Fruit fly (Drosophila melanogaster) whole organism, wandering third instar larva: ENCODE data around the gene lic.

Source experiments
- Abd-B ChIP-seq: fragments of >200 bp; optimal IDR thresholded peaks from 2 replicates; lab custom pipeline; 2017; ENCODE audit warnings: missing biosample characterization, missing genetic modification characterization
- CG32264 ChIP-seq: fragments of 200-800 bp; sonication (Bioruptor generic); optimal IDR thresholded peaks from 2 replicates; lab custom pipeline; 2016; ENCODE audit warnings: missing biosample characterization, missing genetic modification characterization
- CG9705 ChIP-seq: fragments of 200-800 bp; sonication (Bioruptor generic); optimal IDR thresholded peaks from 2 replicates; lab custom pipeline; 2018; ENCODE audit warnings: missing biosample characterization, mild to moderate bottlenecking, missing genetic modification characterization
- CrebA ChIP-seq: fragments of 200-800 bp; sonication (Bioruptor generic); optimal IDR thresholded peaks from 2 replicates; lab custom pipeline; 2016; ENCODE audit warnings: missing biosample characterization, mild to moderate bottlenecking, missing genetic modification characterization, borderline replicate concordance
- Dfd ChIP-seq: fragments of >200 bp; optimal IDR thresholded peaks from 2 replicates; lab custom pipeline; 2017; ENCODE audit warnings: missing biosample characterization, missing genetic modification characterization
- Dif ChIP-seq: fragments of 200-275, 200-300 bp; sonication (Bioruptor generic); optimal IDR thresholded peaks from 2 replicates; lab custom pipeline; 2018; ENCODE audit warnings: missing biosample characterization, missing genetic modification characterization; ENCODE audit not compliant: partially characterized antibody
- GATAd ChIP-seq: sonication (Bioruptor generic); optimal IDR thresholded peaks from 2 replicates; lab custom pipeline; 2016; ENCODE audit warnings: missing biosample characterization, missing genetic modification characterization
- HLH106 ChIP-seq: fragments of 200-800 bp; optimal IDR thresholded peaks from 3 replicates; lab custom pipeline; 2019; ENCODE audit warnings: missing biosample characterization, mild to moderate bottlenecking, missing genetic modification characterization, moderate library complexity
- Hr78 ChIP-seq: fragments of >200 bp; optimal IDR thresholded peaks from 2 replicates; lab custom pipeline; 2017; ENCODE audit warnings: missing biosample characterization, missing genetic modification characterization
- Hr83 ChIP-seq: fragments of 200-300 bp; sonication (Bioruptor generic); optimal IDR thresholded peaks from 2 replicates; lab custom pipeline; 2016; ENCODE audit warnings: missing biosample characterization, mild to moderate bottlenecking, missing genetic modification characterization, moderate library complexity; ENCODE audit not compliant: poor library complexity, severe bottlenecking
- Jra ChIP-seq: sonication (Bioruptor generic); optimal IDR thresholded peaks from 2 replicates; lab custom pipeline; 2016; ENCODE audit warnings: missing biosample characterization, missing genetic modification characterization
- Mio ChIP-seq: sonication (Bioruptor generic); optimal IDR thresholded peaks from 2 replicates; lab custom pipeline; 2016; ENCODE audit warnings: missing biosample characterization, missing genetic modification characterization
- Myc ChIP-seq: fragments of >200 bp; optimal IDR thresholded peaks from 2 replicates; lab custom pipeline; 2017
- OdsH ChIP-seq: fragments of 200-800 bp; sonication (Bioruptor generic); optimal IDR thresholded peaks from 2 replicates; lab custom pipeline; 2016; ENCODE audit warnings: missing biosample characterization, mild to moderate bottlenecking, missing genetic modification characterization
- Rel ChIP-seq, 2 experiments: fragments of 200-800 bp; sonication (Bioruptor generic) in 1 of 2; optimal IDR thresholded peaks; 2 replicates in 1 of 2; 3 replicates in 1 of 2; lab custom pipeline; 2016 to 2019; ENCODE audit warnings: mild to moderate bottlenecking in 2 of 2, missing biosample characterization in 2 of 2, missing genetic modification characterization in 2 of 2, moderate library complexity in 1 of 2
- Sp1 ChIP-seq: fragments of 200-800 bp; sonication (Bioruptor generic); optimal IDR thresholded peaks from 3 replicates; lab custom pipeline; 2019; ENCODE audit warnings: missing biosample characterization, mild to moderate bottlenecking, missing genetic modification characterization, moderate library complexity
- Vsx2 ChIP-seq: fragments of 200-300, 225-300 bp; sonication (Bioruptor generic); optimal IDR thresholded peaks from 2 replicates; lab custom pipeline; 2018; ENCODE audit warnings: missing biosample characterization, missing genetic modification characterization; ENCODE audit not compliant: partially characterized antibody
- br ChIP-seq: fragments of 200-800 bp; sonication (Bioruptor generic); optimal IDR thresholded peaks from 2 replicates; lab custom pipeline; 2016; ENCODE audit warnings: missing biosample characterization, missing genetic modification characterization
- brk ChIP-seq: fragments of 200-800 bp; sonication (Bioruptor generic); optimal IDR thresholded peaks from 2 replicates; lab custom pipeline; 2016; ENCODE audit warnings: missing biosample characterization, mild to moderate bottlenecking, missing genetic modification characterization
- dl ChIP-seq, 2 experiments: fragments of 175-275, 200-275 bp in 1 of 2; fragments of 200-275 bp in 1 of 2; sonication (Bioruptor generic); optimal IDR thresholded peaks; lab custom pipeline; 2018; ENCODE audit warnings: mild to moderate bottlenecking in 2 of 2, missing biosample characterization in 2 of 2, missing genetic modification characterization in 2 of 2, moderate library complexity in 2 of 2; ENCODE audit not compliant: partially characterized antibody in 2 of 2, insufficient read depth in 1 of 2
- dmrt93B ChIP-seq: fragments of 200-800 bp; sonication (Bioruptor generic); optimal IDR thresholded peaks from 2 replicates; lab custom pipeline; 2018; ENCODE audit warnings: missing biosample characterization, mild to moderate bottlenecking, missing genetic modification characterization
- dsf ChIP-seq: sonication (Bioruptor generic); optimal IDR thresholded peaks from 2 replicates; lab custom pipeline; 2016; ENCODE audit warnings: missing biosample characterization, missing genetic modification characterization, borderline replicate concordance
- ey ChIP-seq: fragments of 200-800 bp; sonication (Bioruptor generic); optimal IDR thresholded peaks from 2 replicates; lab custom pipeline; 2016; ENCODE audit warnings: missing biosample characterization, missing genetic modification characterization
- foxo ChIP-seq, 2 experiments: fragments of 200-800 bp; sonication (Bioruptor generic); optimal IDR thresholded peaks; 2 replicates in 1 of 2; 3 replicates in 1 of 2; lab custom pipeline; 2016 to 2017; ENCODE audit warnings: missing biosample characterization in 2 of 2, missing genetic modification characterization in 2 of 2
- fru ChIP-seq: fragments of 200-800 bp; sonication (Bioruptor generic); optimal IDR thresholded peaks from 3 replicates; lab custom pipeline; 2016; ENCODE audit warnings: missing biosample characterization, mild to moderate bottlenecking, missing genetic modification characterization
- h ChIP-seq: fragments of 200-800 bp; sonication (Bioruptor generic); optimal IDR thresholded peaks from 3 replicates; lab custom pipeline; 2016; ENCODE audit warnings: missing biosample characterization, mild to moderate bottlenecking, missing genetic modification characterization
- jim ChIP-seq: fragments of 175-275, 200-325 bp; sonication (Bioruptor generic); optimal IDR thresholded peaks from 2 replicates; lab custom pipeline; 2016; ENCODE audit warnings: missing biosample characterization, mild to moderate bottlenecking, missing genetic modification characterization
- lola ChIP-seq: fragments of >200 bp; optimal IDR thresholded peaks from 2 replicates; lab custom pipeline; 2017; ENCODE audit warnings: missing biosample characterization, missing genetic modification characterization
- pan ChIP-seq: fragments of >200 bp; optimal IDR thresholded peaks from 2 replicates; lab custom pipeline; 2017
- psq ChIP-seq: fragments of 200-800 bp; sonication (Bioruptor generic); optimal IDR thresholded peaks from 3 replicates; lab custom pipeline; 2017; ENCODE audit warnings: missing biosample characterization, mild to moderate bottlenecking, missing genetic modification characterization, moderate library complexity
- rgr ChIP-seq: fragments of 200-800 bp; sonication (Bioruptor generic); optimal IDR thresholded peaks from 3 replicates; lab custom pipeline; 2016; ENCODE audit warnings: missing biosample characterization, mild to moderate bottlenecking, missing genetic modification characterization
- sage ChIP-seq: fragments of 200-800 bp; sonication (Bioruptor generic); optimal IDR thresholded peaks from 2 replicates; lab custom pipeline; 2016; ENCODE audit warnings: missing biosample characterization, mild to moderate bottlenecking, missing genetic modification characterization
- sv ChIP-seq: fragments of 200-800 bp; sonication (Bioruptor generic); optimal IDR thresholded peaks from 3 replicates; lab custom pipeline; 2016; ENCODE audit warnings: missing biosample characterization, missing genetic modification characterization
- tai ChIP-seq: sonication (Bioruptor generic); optimal IDR thresholded peaks from 2 replicates; lab custom pipeline; 2016; ENCODE audit warnings: missing biosample characterization, missing genetic modification characterization
- usp ChIP-seq: fragments of >200 bp; optimal IDR thresholded peaks from 2 replicates; lab custom pipeline; 2017; ENCODE audit warnings: missing biosample characterization, missing genetic modification characterization
- woc ChIP-seq: sonication (Bioruptor generic); optimal IDR thresholded peaks from 2 replicates; lab custom pipeline; 2016; ENCODE audit warnings: missing biosample characterization, mild to moderate bottlenecking, missing genetic modification characterization

lic gene

DNA sequence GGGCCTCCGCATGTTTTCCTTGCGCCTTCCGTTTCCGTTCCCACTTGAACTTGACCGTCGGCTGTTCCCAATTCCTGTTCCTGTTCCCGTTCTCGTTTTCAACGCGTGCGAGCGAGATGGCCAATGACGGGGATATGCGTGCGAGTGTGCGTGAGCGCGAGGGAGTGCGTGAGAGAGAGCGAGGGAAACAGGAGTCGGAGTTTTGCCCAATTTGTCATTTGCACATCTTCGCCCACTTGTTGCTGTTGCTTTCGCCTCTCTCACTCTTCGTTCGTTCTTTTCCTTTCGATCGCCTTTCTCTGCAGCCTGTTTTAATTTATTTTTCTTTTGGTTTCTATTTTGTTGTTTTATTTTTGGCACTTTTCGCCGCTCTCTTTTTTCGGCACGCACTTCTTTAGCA, 20.9 kb downstream of the lic start:
- TF ChIP-seq Dfd (no peak), pan (lab: Kevin White, UChicago) (no peak), Jra (GFP tag; lab: Kevin White, UChicago) (no peak), dmrt93B (GFP tag; lab: Kevin White, UChicago) (no peak), Abd-B (GFP tag; lab: Kevin White, UChicago) (no peak), HLH106 (tag; lab: Kevin White, UChicago) (peak; percentile 10), Hr83 (no peak), brk (no peak), rgr (no peak), br (GFP tag; lab: Kevin White, UChicago) (no peak), foxo (GFP tag; optimal IDR thresholded peaks at IDR 0.05; lab: Kevin White, UChicago) (no peak), Dif (no peak), Rel (GFP tag; optimal IDR thresholded peaks at IDR 0.05; lab: Kevin White, UChicago) (no peak), Rel (tag; optimal IDR thresholded peaks at IDR 0.05; lab: Kevin White, UChicago) (no peak), jim (GFP tag; lab: Kevin White, UChicago) (no peak), psq (GFP tag; lab: Kevin White, UChicago) (peak; percentile 84), CG32264 (GFP tag; lab: Kevin White, UChicago) (no peak), sv (GFP tag; lab: Kevin White, UChicago) (no peak), Sp1 (GFP tag; lab: Kevin White, UChicago) (peak; percentile 55), fru (GFP tag; lab: Kevin White, UChicago) (no peak), Vsx2 (GFP tag; lab: Kevin White, UChicago) (no peak), Myc (lab: Kevin White, UChicago) (peak; percentile 7), Hr78 (GFP tag; lab: Kevin White, UChicago) (no peak), CG9705 (GFP tag; lab: Kevin White, UChicago) (no peak), dsf (no peak), h (GFP tag; lab: Kevin White, UChicago) (no peak), dl (GFP tag; optimal IDR thresholded peaks at IDR 0.05; lab: Kevin White, UChicago; ENCODE audit: insufficient read depth in 1 of 2, partially characterized antibody in 2 of 2) (no peak), OdsH (no peak), tai (GFP tag; lab: Kevin White, UChicago) (no peak), GATAd (GFP tag; lab: Kevin White, UChicago) (no peak), sage (GFP tag; lab: Kevin White, UChicago) (no peak), usp (GFP tag; lab: Kevin White, UChicago) (no peak), CrebA (GFP tag; lab: Kevin White, UChicago) (no peak)

DNA sequence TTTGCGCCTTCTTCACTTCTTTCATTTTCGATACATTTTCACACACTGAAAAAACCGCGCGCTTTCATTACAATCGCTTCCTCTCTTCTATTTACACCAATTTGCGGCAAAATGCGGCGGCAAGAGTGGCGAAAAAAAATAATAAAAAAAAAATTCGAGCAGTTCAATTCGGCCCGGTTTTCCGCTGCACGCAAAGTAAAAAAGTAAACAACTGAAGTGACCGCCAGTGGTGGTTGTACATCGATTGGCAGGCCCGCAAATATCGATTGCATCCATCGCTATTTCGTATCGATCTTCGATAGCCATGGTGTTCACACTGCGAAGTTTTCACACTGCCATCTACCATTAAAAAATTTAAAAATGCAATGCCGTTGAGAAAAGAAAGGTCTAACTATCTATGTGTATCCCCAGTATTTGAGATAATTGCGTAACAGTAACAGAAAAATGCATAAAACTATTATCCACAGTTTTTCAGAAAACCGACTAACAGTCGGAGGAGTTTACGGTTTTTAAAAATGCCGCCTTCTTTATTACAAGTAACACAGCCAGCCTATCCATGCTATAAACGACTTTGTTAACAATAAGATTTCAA, 21.4 kb downstream of the lic start, which contains the start of gene Chpf:
TSS of gene Chpf (minus strand) at position 225 of the 592 bp plus-strand sequence.
- TF ChIP-seq CG32264 (GFP tag; lab: Kevin White, UChicago) (no peak), ey (GFP tag; lab: Kevin White, UChicago) (peak; percentile 8), lola (GFP tag; lab: Kevin White, UChicago) (no peak), jim (GFP tag; lab: Kevin White, UChicago) (no peak), h (GFP tag; lab: Kevin White, UChicago) (peak; percentile 5), Myc (lab: Kevin White, UChicago) (no peak), OdsH (no peak), Sp1 (GFP tag; lab: Kevin White, UChicago) (no peak), psq (GFP tag; lab: Kevin White, UChicago) (peak; percentile 74), br (GFP tag; lab: Kevin White, UChicago) (no peak), brk (no peak), usp (GFP tag; lab: Kevin White, UChicago) (no peak), Hr83 (peak; percentile 18), pan (lab: Kevin White, UChicago) (no peak), Vsx2 (GFP tag; lab: Kevin White, UChicago) (no peak), Rel (GFP tag; optimal IDR thresholded peaks at IDR 0.05; lab: Kevin White, UChicago) (no peak), Rel (tag; optimal IDR thresholded peaks at IDR 0.05; lab: Kevin White, UChicago) (no peak), Dfd (no peak), rgr (no peak), woc (GFP tag; lab: Kevin White, UChicago) (peak; percentile 8), sage (GFP tag; lab: Kevin White, UChicago) (no peak), dmrt93B (GFP tag; lab: Kevin White, UChicago) (no peak), dsf (no peak), GATAd (GFP tag; lab: Kevin White, UChicago) (no peak), Mio (GFP tag; lab: Kevin White, UChicago) (no peak), foxo (GFP tag; optimal IDR thresholded peaks at IDR 0.05; lab: Kevin White, UChicago) (no peak), tai (GFP tag; lab: Kevin White, UChicago) (peak; percentile 10)
